Fruit fly (Drosophila melanogaster) whole organism, embryonic: ENCODE results near the gene LSm3.

Experiments used
- CG30020 ChIP-seq: fragments of 200-800 bp; optimal IDR thresholded peaks from 2 replicates; lab custom pipeline; 2019; ENCODE audit warnings: missing biosample characterization, mild to moderate bottlenecking, missing genetic modification characterization, moderate library complexity
- CG8765 ChIP-seq: fragments of 200-800 bp; sonication (Bioruptor generic); IDR thresholded peaks from 2 replicates; pipeline ENCODE4 v1.3.6; 2022; ENCODE audit warnings: missing biosample characterization, missing genetic modification characterization

DNA sequence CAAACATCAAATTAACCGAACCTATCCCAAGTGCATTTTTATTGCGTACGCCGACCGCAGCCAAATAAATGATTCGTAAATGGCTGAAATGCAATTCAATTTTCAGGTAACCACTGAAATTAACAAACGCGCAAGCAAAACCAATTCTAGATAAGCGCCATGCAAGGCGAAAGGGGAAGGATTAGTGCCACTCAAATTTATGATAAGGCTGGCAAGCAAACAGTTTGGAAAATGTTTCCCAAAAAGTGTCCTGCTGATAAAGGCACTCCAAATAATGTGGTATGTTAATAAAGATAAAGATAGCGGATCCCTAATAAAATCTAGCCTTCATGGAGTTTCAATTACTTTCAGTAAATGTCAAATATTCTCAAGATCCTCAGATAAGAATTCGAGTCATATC lies 31.2 kb downstream of the LSm3 start:
- TF ChIP-seq CG30020 (no peak), CG8765 (GFP tag; lab: Robert Waterston, UW) (no peak)
